Fruit fly (Drosophila melanogaster): Measurements from ENCODE around the gene MSAmiP.

DNA sequence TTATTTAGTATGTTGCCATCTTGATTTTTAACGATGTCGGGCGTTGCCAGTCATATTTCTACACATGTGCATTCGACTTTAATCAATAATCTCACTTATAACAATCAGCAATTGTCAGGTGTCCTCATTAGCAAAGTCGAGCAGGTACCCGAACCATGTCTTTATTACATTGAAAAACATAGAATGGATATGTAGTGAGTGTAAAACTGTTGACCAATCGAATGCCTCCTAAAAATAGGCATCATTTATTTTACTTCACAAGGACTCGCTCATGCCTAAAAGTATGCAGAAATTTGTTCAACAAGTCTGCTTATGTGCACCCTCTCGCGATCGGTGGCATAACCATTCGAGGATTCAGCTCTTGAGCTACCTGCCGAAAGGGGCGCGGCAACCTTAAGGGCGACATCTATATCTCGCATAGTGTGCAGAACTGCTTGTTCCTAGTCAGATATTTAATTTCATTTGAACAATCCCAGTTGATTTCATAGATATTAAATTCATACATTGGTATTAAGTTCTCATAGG, 97.5 kb downstream of the MSAmiP start:
- TF ChIP-seq cnc (optimal IDR thresholded peaks at IDR 0.05) (no peak), tj (GFP tag; optimal IDR thresholded peaks at IDR 0.05) (no peak)

Data from whole organism, adult.